Worm (Caenorhabditis elegans) whole organism, mixed stage, embryonic: ENCODE measurements around the gene K04A8.19.

ENCODE experiments used
- M03D4.4 ChIP-seq: sonication (generic microtip); optimal IDR thresholded peaks from 2 replicates; lab custom pipeline; 2017; ENCODE audit warnings: mild to moderate bottlenecking, missing genetic modification characterization, missing compliant biosample characterization
- blmp-1 ChIP-seq: fragments of 150-350 bp; optimal IDR thresholded peaks from 2 replicates; lab custom pipeline; 2014; ENCODE audit warnings: missing biosample characterization, missing genetic modification characterization
- ceh-39 ChIP-seq: fragments of 150-350 bp; optimal IDR thresholded peaks from 2 replicates; lab custom pipeline; 2014; ENCODE audit warnings: missing biosample characterization, missing genetic modification characterization
- ceh-43 ChIP-seq: fragments of 200-800 bp; sonication (Bioruptor generic); optimal IDR thresholded peaks from 2 replicates; lab custom pipeline; 2018; ENCODE audit warnings: mild to moderate bottlenecking, missing genetic modification characterization, moderate library complexity, missing compliant biosample characterization
- ceh-83 ChIP-seq: fragments of 200-800 bp; sonication (Bioruptor generic); optimal IDR thresholded peaks from 2 replicates; lab custom pipeline; 2018; ENCODE audit warnings: mild to moderate bottlenecking, missing genetic modification characterization, missing compliant biosample characterization
- ces-1 ChIP-seq: fragments of 150-350 bp; optimal IDR thresholded peaks from 2 replicates; lab custom pipeline; 2014; ENCODE audit warnings: missing biosample characterization, missing genetic modification reagents, missing genetic modification characterization
- cnd-1 ChIP-seq: fragments of 200-800 bp; sonication (Bioruptor generic); optimal IDR thresholded peaks from 2 replicates; lab custom pipeline; 2018; ENCODE audit warnings: mild to moderate bottlenecking, missing genetic modification characterization, missing compliant biosample characterization
- drap-1 ChIP-seq: fragments of 200-800 bp; sonication (Bioruptor generic); optimal IDR thresholded peaks from 3 replicates; lab custom pipeline; 2018; ENCODE audit warnings: mild to moderate bottlenecking, missing genetic modification characterization, missing compliant biosample characterization
- elt-1 ChIP-seq: sonication (generic microtip); optimal IDR thresholded peaks from 2 replicates; lab custom pipeline; 2017; ENCODE audit warnings: missing genetic modification characterization, mild to moderate bottlenecking, missing compliant biosample characterization, antibody characterized with exemption, moderate library complexity, borderline replicate concordance; ENCODE audit not compliant: insufficient read depth
- elt-3 ChIP-seq: fragments of 150-350 bp; optimal IDR thresholded peaks from 2 replicates; lab custom pipeline; 2014; ENCODE audit warnings: missing biosample characterization, missing genetic modification characterization
- flh-1 ChIP-seq: fragments of 200-800 bp; sonication (Bioruptor generic); optimal IDR thresholded peaks from 2 replicates; lab custom pipeline; 2018; ENCODE audit warnings: mild to moderate bottlenecking, missing genetic modification characterization, moderate library complexity, missing compliant biosample characterization
- ham-2 ChIP-seq: fragments of 200-800 bp; sonication (Bioruptor generic); optimal IDR thresholded peaks from 2 replicates; lab custom pipeline; 2018; ENCODE audit warnings: mild to moderate bottlenecking, missing genetic modification characterization, missing compliant biosample characterization
- hlh-1 ChIP-seq: fragments of 150-350 bp; optimal IDR thresholded peaks from 2 replicates; lab custom pipeline; 2014; ENCODE audit warnings: missing biosample characterization, missing genetic modification reagents, missing genetic modification characterization
- lin-13 ChIP-seq: fragments of 150-350 bp; optimal IDR thresholded peaks from 2 replicates; lab custom pipeline; 2014; ENCODE audit warnings: missing biosample characterization, missing genetic modification characterization
- lin-32 ChIP-seq: fragments of 200-800 bp; sonication (Bioruptor generic); optimal IDR thresholded peaks from 2 replicates; lab custom pipeline; 2018; ENCODE audit warnings: mild to moderate bottlenecking, missing genetic modification characterization, missing compliant biosample characterization
- lsy-2 ChIP-seq: fragments of 150-350 bp; optimal IDR thresholded peaks from 2 replicates; lab custom pipeline; 2014; ENCODE audit warnings: missing biosample characterization, missing genetic modification characterization
- mab-5 ChIP-seq: fragments of 150-350 bp; optimal IDR thresholded peaks from 2 replicates; lab custom pipeline; 2014; ENCODE audit warnings: missing biosample characterization, missing genetic modification characterization
- mep-1 ChIP-seq: fragments of 150-350 bp; optimal IDR thresholded peaks from 2 replicates; lab custom pipeline; 2017; ENCODE audit warnings: missing biosample characterization, missing genetic modification reagents, missing genetic modification characterization, inconsistent platforms
- mls-2 ChIP-seq: sonication (generic microtip); optimal IDR thresholded peaks from 2 replicates; lab custom pipeline; 2016; ENCODE audit warnings: mild to moderate bottlenecking, missing genetic modification characterization, moderate library complexity, missing compliant biosample characterization
- nhr-12 ChIP-seq: fragments of 150-350 bp; optimal IDR thresholded peaks from 2 replicates; lab custom pipeline; 2014; ENCODE audit warnings: missing biosample characterization, missing genetic modification characterization
- nhr-2 ChIP-seq: fragments of 150-350 bp; optimal IDR thresholded peaks from 2 replicates; lab custom pipeline; 2014; ENCODE audit warnings: missing biosample characterization, missing genetic modification characterization
- nhr-237 ChIP-seq: fragments of 150-350 bp; optimal IDR thresholded peaks from 2 replicates; lab custom pipeline; 2014; ENCODE audit warnings: missing biosample characterization, missing genetic modification characterization
- nhr-28 ChIP-seq: fragments of 150-350 bp; optimal IDR thresholded peaks from 2 replicates; lab custom pipeline; 2014; ENCODE audit warnings: missing biosample characterization, missing genetic modification characterization
- nhr-76 ChIP-seq: sonication (generic microtip); optimal IDR thresholded peaks from 2 replicates; lab custom pipeline; 2017; ENCODE audit warnings: missing biosample characterization, missing genetic modification characterization
- pha-4 ChIP-seq: fragments of 150-350 bp; optimal IDR thresholded peaks from 2 replicates; lab custom pipeline; 2018; ENCODE audit warnings: missing biosample characterization, missing genetic modification reagents, missing genetic modification characterization
- sem-2 ChIP-seq: fragments of 200-800 bp; sonication (Bioruptor generic); optimal IDR thresholded peaks from 2 replicates; lab custom pipeline; 2018; ENCODE audit warnings: mild to moderate bottlenecking, missing genetic modification characterization, missing compliant biosample characterization
- snpc-4 ChIP-seq: fragments of 150-350 bp; optimal IDR thresholded peaks from 2 replicates; lab custom pipeline; 2014; ENCODE audit warnings: missing biosample characterization, missing genetic modification characterization
- sptf-1 ChIP-seq: sonication (generic microtip); optimal IDR thresholded peaks from 2 replicates; lab custom pipeline; 2017; ENCODE audit warnings: mild to moderate bottlenecking, missing genetic modification characterization, moderate library complexity, missing compliant biosample characterization
- tbx-8 ChIP-seq: fragments of 200-800 bp; sonication (Bioruptor generic); optimal IDR thresholded peaks from 2 replicates; lab custom pipeline; 2018; ENCODE audit warnings: mild to moderate bottlenecking, missing genetic modification characterization, moderate library complexity, missing compliant biosample characterization
- unc-120 ChIP-seq: sonication (generic microtip); optimal IDR thresholded peaks from 2 replicates; lab custom pipeline; 2017; ENCODE audit warnings: missing genetic modification characterization, missing compliant biosample characterization; ENCODE audit not compliant: poor library complexity, severe bottlenecking
- unc-39 ChIP-seq: fragments of 150-350 bp; optimal IDR thresholded peaks from 2 replicates; lab custom pipeline; 2014; ENCODE audit warnings: missing biosample characterization, missing genetic modification characterization
- unc-62 ChIP-seq: fragments of 150-350 bp; optimal IDR thresholded peaks from 2 replicates; lab custom pipeline; 2014; ENCODE audit warnings: missing biosample characterization, missing genetic modification reagents, missing genetic modification characterization
- zip-8 ChIP-seq: fragments of 150-350 bp; optimal IDR thresholded peaks from 2 replicates; lab custom pipeline; 2014; ENCODE audit warnings: missing biosample characterization, missing genetic modification characterization
- ztf-11 ChIP-seq: fragments of 150-350 bp; optimal IDR thresholded peaks from 2 replicates; lab custom pipeline; 2014; ENCODE audit warnings: missing biosample characterization, missing genetic modification characterization

The K04A8.19 gene

ce11 chrV:6511121-6511520 lies 43.1 kb downstream of the K04A8.19 start, which contains the start of gene ubh-1:
ubh-1 (minus strand) TSS chrV:6511409.
- TF ChIP-seq nhr-237 (no peak), ztf-11 (tag; lab: Kevin White, UChicago) (no peak), nhr-76 (tag; lab: Kevin White, UChicago) (no peak), snpc-4 (tag; lab: Kevin White, UChicago) (no peak), blmp-1 (tag; lab: Kevin White, UChicago) (no peak), unc-39 (tag; lab: Kevin White, UChicago) (no peak), lin-13 (tag; lab: Kevin White, UChicago) (no peak), ceh-83 (GFP tag; lab: Kevin White, UChicago) (no peak), flh-1 (GFP tag; lab: Kevin White, UChicago) (no peak), nhr-2 (tag; lab: Kevin White, UChicago) (no peak), unc-120 (tag; lab: Kevin White, UChicago) (no peak), mab-5 (no peak), mep-1 (no peak), lin-32 (no peak), tbx-8 (GFP tag; lab: Kevin White, UChicago) (no peak), elt-3 (no peak), zip-8 (tag; lab: Kevin White, UChicago) (no peak), lsy-2 (no peak), nhr-12 (tag; lab: Kevin White, UChicago) (no peak), unc-62 (GFP tag; lab: Kevin White, UChicago) (no peak)
- TF ChIP-seq, all 35 proteins: peak for 0

ce11 chrV:6510622-6511021 lies 43.6 kb downstream of the K04A8.19 start:
- TF ChIP-seq nhr-28 (tag; lab: Kevin White, UChicago) (no peak), unc-120 (tag; lab: Kevin White, UChicago) (no peak), lsy-2 (no peak), elt-1 (tag; lab: Kevin White, UChicago) (no peak), sem-2 (no peak), zip-8 (tag; lab: Kevin White, UChicago) (no peak), ceh-39 (tag; lab: Kevin White, UChicago) (no peak), nhr-237 (no peak), nhr-2 (tag; lab: Kevin White, UChicago) (no peak), flh-1 (GFP tag; lab: Kevin White, UChicago) (no peak), tbx-8 (GFP tag; lab: Kevin White, UChicago) (no peak), mep-1 (no peak), sptf-1 (tag; lab: Kevin White, UChicago) (no peak), ceh-43 (no peak), elt-3 (no peak), blmp-1 (tag; lab: Kevin White, UChicago) (no peak), drap-1 (GFP tag; lab: Kevin White, UChicago) (no peak), ceh-83 (GFP tag; lab: Kevin White, UChicago) (no peak), pha-4 (tag; lab: Kevin White, UChicago) (no peak), mls-2 (tag; lab: Kevin White, UChicago) (no peak)
- TF ChIP-seq, all 35 proteins: peak for 0

- TF ChIP-seq ceh-39 (tag; lab: Kevin White, UChicago) (no peak), ham-2 (GFP tag; lab: Kevin White, UChicago) (no peak), lsy-2 (no peak), lin-13 (tag; lab: Kevin White, UChicago) (no peak), unc-120 (tag; lab: Kevin White, UChicago) (no peak), elt-1 (tag; lab: Kevin White, UChicago) (no peak), ces-1 (GFP tag; lab: Kevin White, UChicago) (no peak), ztf-11 (tag; lab: Kevin White, UChicago) (no peak), hlh-1 (tag; lab: Kevin White, UChicago) (no peak), sem-2 (no peak), flh-1 (GFP tag; lab: Kevin White, UChicago) (no peak), nhr-12 (tag; lab: Kevin White, UChicago) (no peak), nhr-237 (no peak), pha-4 (tag; lab: Kevin White, UChicago) (no peak), tbx-8 (GFP tag; lab: Kevin White, UChicago) (no peak), snpc-4 (tag; lab: Kevin White, UChicago) (no peak)
Measured at ce11 chrV:6509717-6510116, 44.5 kb downstream of the K04A8.19 start, which contains the start of gene ubh-2. ubh-2 (minus strand) TSS chrV:6509817.

- TF ChIP-seq cnd-1 (tag; lab: Kevin White, UChicago) = no peak
- TF ChIP-seq elt-1 (tag; lab: Kevin White, UChicago) = no peak
- TF ChIP-seq tbx-8 (GFP tag; lab: Kevin White, UChicago) = no peak
- no peak for TF ChIP-seq ceh-39 (tag; lab: Kevin White, UChicago)
- TF ChIP-seq lin-32 = no peak
- TF ChIP-seq nhr-28 (tag; lab: Kevin White, UChicago) = no peak
- no peak for TF ChIP-seq zip-8 (tag; lab: Kevin White, UChicago)
- TF ChIP-seq sptf-1 (tag; lab: Kevin White, UChicago) = no peak
- TF ChIP-seq M03D4.4 (tag; lab: Kevin White, UChicago) = no peak
- no peak for TF ChIP-seq nhr-2 (tag; lab: Kevin White, UChicago)
- no peak for TF ChIP-seq ceh-43
- no peak for TF ChIP-seq unc-39 (tag; lab: Kevin White, UChicago)
- TF ChIP-seq nhr-12 (tag; lab: Kevin White, UChicago) = no peak
- TF ChIP-seq lsy-2 = no peak
Measured at ce11 chrV:6508703-6509102, 45.5 kb downstream of the K04A8.19 start, which contains the start of gene ubh-3. ubh-3 (minus strand) TSS chrV:6508803.
